Worm (Caenorhabditis elegans) whole organism, young adult: ENCODE results near the gene tyr-1.

ENCODE experiments used
- K11D2.4 ChIP-seq: fragments of 200-800 bp; sonication (Bioruptor generic); IDR thresholded peaks from 2 replicates; pipeline ENCODE4 v1.3.6; 2022; ENCODE audit warnings: missing genetic modification reagents, missing genetic modification characterization, missing compliant biosample characterization
- ama-1 ChIP-seq, 3 experiments: fragments of 150-350 bp in 1 of 3; sonication (generic microtip) in 2 of 3; optimal IDR thresholded peaks; 2 replicates each; lab custom pipeline; 2014 to 2018; ENCODE audit warnings: missing biosample characterization in 2 of 3, missing genetic modification characterization in 2 of 3, missing genetic modification reagents in 2 of 3
- attf-3 ChIP-seq: fragments of 200-800 bp; sonication (Bioruptor generic); conservative IDR thresholded peaks from 2 replicates; pipeline ENCODE4 v1.3.6; 2022; ENCODE audit warnings: missing genetic modification reagents, missing genetic modification characterization, missing compliant biosample characterization
- gei-17 ChIP-seq: fragments of 200-800 bp; sonication (Bioruptor generic); optimal IDR thresholded peaks from 2 replicates; lab custom pipeline; 2018; ENCODE audit warnings: mild to moderate bottlenecking, missing genetic modification characterization, missing compliant biosample characterization
- lag-1 ChIP-seq: fragments of 200-800 bp; sonication (Bioruptor generic); IDR thresholded peaks from 2 replicates; pipeline ENCODE4 v1.3.6; 2022; ENCODE audit warnings: missing genetic modification reagents, missing genetic modification characterization, missing compliant biosample characterization
- let-526 ChIP-seq: fragments of 200-800 bp; sonication (Bioruptor generic); IDR thresholded peaks from 2 replicates; pipeline ENCODE4 v1.3.6; 2022; ENCODE audit warnings: missing genetic modification reagents, missing genetic modification characterization, missing compliant biosample characterization
- lin-35 ChIP-seq, 3 experiments: fragments of 150-350 bp in 2 of 3; sonication (generic microtip) in 1 of 3; optimal IDR thresholded peaks; 2 replicates each; lab custom pipeline; 2014 to 2018; ENCODE audit warnings: missing biosample characterization in 3 of 3, missing genetic modification characterization in 3 of 3, missing genetic modification reagents in 3 of 3
- nfya-1 ChIP-seq: sonication (generic microtip); optimal IDR thresholded peaks from 2 replicates; lab custom pipeline; 2017; ENCODE audit warnings: antibody characterized with exemption, missing compliant biosample characterization, missing genetic modification characterization, borderline replicate concordance; ENCODE audit not compliant: insufficient read depth
- nhr-90 ChIP-seq: sonication (generic microtip); optimal IDR thresholded peaks from 2 replicates; lab custom pipeline; 2016; ENCODE audit warnings: missing genotype, mild to moderate bottlenecking, missing genetic modification characterization, missing compliant biosample characterization
- pha-4 ChIP-seq: fragments of 150-350 bp; sonication (generic microtip); optimal IDR thresholded peaks from 2 replicates; lab custom pipeline; 2014; ENCODE audit warnings: missing biosample characterization, missing genetic modification reagents, missing genetic modification characterization
- unc-62 ChIP-seq: fragments of 150-350 bp; optimal IDR thresholded peaks from 2 replicates; lab custom pipeline; 2014; ENCODE audit warnings: missing biosample characterization, missing genetic modification reagents, missing genetic modification characterization

DNA sequence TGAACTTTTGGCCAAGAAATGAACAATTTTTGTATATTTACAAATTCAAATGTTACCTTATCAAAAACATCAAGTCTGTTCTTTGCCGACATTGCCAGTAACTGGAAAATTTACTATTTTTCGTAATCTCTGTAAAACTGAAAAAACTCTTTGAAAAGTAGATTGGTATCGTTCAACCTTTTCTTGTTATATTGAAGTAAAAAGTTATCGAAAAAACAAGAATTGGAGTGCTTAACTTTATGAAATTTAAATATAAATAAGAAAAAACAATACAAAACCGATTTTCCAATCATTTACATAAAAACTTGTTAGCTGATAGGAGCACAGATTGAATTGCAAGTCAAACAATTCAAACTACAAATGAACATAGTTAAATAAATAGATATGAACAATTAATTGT lies 11.3 kb downstream of the tyr-1 start, which contains the start of gene ZK688.11:
- no peak for TF ChIP-seq let-526 (GFP tag; lab: Robert Waterston, UW)
- TF ChIP-seq nhr-90 (tag; lab: Kevin White, UChicago): no peak
- no peak for TF ChIP-seq attf-3
- TF ChIP-seq K11D2.4 (GFP tag; lab: Robert Waterston, UW): no peak
- no peak for TF ChIP-seq unc-62
- no peak for TF ChIP-seq lin-35 (GFP tag; optimal IDR thresholded peaks at IDR 0.05; lab: Kevin White, UChicago)
- TF ChIP-seq ama-1 (optimal IDR thresholded peaks at IDR 0.05; lab: Kevin White, UChicago): no peak
- no peak for TF ChIP-seq ama-1 (GFP tag; optimal IDR thresholded peaks at IDR 0.05; lab: Kevin White, UChicago)
- no peak for TF ChIP-seq gei-17 (GFP tag; lab: Kevin White, UChicago)
- TF ChIP-seq nfya-1 (tag; lab: Kevin White, UChicago): no peak
- TF ChIP-seq pha-4 (tag; lab: Kevin White, UChicago): no peak
- no peak for TF ChIP-seq lag-1
